Worm (Caenorhabditis elegans) whole organism, early embryonic: ENCODE results near the gene Y69E1A.1.

Experiments used
- B0310.2 ChIP-seq: sonication (generic microtip); optimal IDR thresholded peaks from 2 replicates; lab custom pipeline; 2016; ENCODE audit warnings: mild to moderate bottlenecking, missing genetic modification characterization, missing compliant biosample characterization
- F13C5.2 ChIP-seq: sonication (generic microtip); optimal IDR thresholded peaks from 2 replicates; lab custom pipeline; 2017; ENCODE audit warnings: mild to moderate bottlenecking, missing genetic modification characterization, inconsistent platforms, missing compliant biosample characterization
- ama-1 ChIP-seq: fragments of 150-350 bp; optimal IDR thresholded peaks from 2 replicates; lab custom pipeline; 2014
- ceh-13 ChIP-seq: fragments of 200-800 bp; sonication (Bioruptor generic); optimal IDR thresholded peaks from 2 replicates; lab custom pipeline; 2018; ENCODE audit warnings: mild to moderate bottlenecking, missing genetic modification characterization, missing compliant biosample characterization
- pes-1 ChIP-seq: fragments of 200-800 bp; sonication (Bioruptor generic); IDR thresholded peaks from 2 replicates; pipeline ENCODE4 v1.3.6; 2022; ENCODE audit warnings: missing genetic modification reagents, missing genetic modification characterization, missing compliant biosample characterization

DNA sequence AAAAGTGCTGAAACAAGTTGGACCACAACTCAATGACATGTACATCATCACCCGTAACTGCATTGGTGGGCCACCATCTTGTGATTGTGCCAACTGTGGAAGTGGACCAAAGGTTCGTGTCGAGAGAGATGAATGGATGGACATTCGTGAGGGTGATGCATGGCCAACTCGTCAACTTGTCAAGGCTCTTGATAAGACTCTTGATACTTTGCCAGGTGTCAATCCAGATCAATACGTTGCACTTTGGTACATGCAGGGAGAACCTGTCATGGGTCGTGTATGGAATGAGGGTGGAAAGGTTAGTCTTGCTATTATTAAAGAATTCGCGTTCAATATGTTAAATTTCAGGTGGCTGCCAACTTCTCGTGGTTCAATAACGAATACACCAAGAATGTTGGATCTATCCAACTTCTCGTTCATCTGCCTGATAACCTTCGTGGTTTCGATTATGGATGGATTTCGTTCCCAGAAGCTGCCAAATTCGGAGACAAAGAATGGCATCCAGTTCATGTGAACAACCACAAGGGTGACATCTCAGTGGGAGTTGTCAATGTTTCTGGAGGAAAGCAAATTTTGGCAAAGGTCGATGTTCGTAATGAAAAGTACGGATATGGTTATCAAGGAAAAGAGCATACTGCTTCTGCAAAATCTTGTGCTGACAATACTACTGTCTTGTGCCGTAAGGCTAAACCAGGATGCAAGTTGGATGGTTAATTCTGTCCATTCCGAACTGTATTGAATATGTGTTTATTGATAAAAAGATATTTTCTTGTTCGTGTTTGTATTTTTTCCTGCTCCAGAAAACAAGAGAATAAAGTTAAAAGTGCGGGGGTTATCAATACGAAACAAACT is 1.9 kb upstream of the Y69E1A.1 start:
- TF ChIP-seq ama-1 (lab: Kevin White, UChicago), result no peak
- no peak for TF ChIP-seq ceh-13 (GFP tag; lab: Kevin White, UChicago)
- TF ChIP-seq pes-1 (GFP tag; lab: Robert Waterston, UW), result no peak
- no peak for TF ChIP-seq F13C5.2 (tag; lab: Kevin White, UChicago)
- no peak for TF ChIP-seq B0310.2 (tag; lab: Kevin White, UChicago)
